Worm (Caenorhabditis elegans): ENCODE results near the gene sdz-21.
A peak's percentile ranks its signal among the peaks of the same experiment; 100 is the strongest.

sdz-21 gene

DNA sequence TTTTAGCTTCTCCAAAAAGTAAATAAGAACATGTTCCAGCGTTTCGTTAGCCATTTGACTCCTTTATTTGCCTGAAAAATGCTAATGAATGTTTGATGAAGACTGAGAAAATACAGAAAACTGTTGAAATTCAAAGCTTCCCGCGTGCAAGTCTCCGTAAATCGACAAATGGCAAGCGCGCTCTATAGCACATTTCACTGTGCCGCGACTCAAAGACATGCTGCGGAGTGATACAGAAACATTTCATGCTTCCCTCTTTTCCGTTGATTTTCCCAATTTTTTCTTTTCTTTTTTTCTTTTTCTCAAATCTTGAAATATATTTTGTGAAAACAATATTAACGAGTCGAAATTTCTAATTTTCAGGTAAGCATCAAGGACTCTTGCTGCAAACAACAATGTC, 22.1 kb upstream of the sdz-21 start, which contains the start of the genes ska-3 and rps-12 (continued):
- peak; percentile 86 for TF ChIP-seq atf-7 (tag; optimal IDR thresholded peaks at IDR 0.05)
- TF ChIP-seq hrde-1 (tag; optimal IDR thresholded peaks at IDR 0.05; ENCODE audit: borderline replicate concordance), result peak; percentile 57
- peak; percentile 95 for TF ChIP-seq hmg-1.2 (GFP tag; IDR thresholded peaks at IDR 0.05)
- peak; percentile 85 for TF ChIP-seq somi-1 (GFP tag; optimal IDR thresholded peaks at IDR 0.05)
- TF ChIP-seq Y56A3A.18 (GFP tag; IDR thresholded peaks at IDR 0.05), result peak; percentile 51; the same call in 1 of the 2 replicates
- no peak for TF ChIP-seq egl-44 (GFP tag; IDR thresholded peaks at IDR 0.05)
- peak; percentile 95 for TF ChIP-seq madf-6 (GFP tag; IDR thresholded peaks at IDR 0.05)
- TF ChIP-seq let-526 (GFP tag; IDR thresholded peaks at IDR 0.05), result peak; percentile 96
- TF ChIP-seq madf-8 (GFP tag; conservative IDR thresholded peaks at IDR 0.05), result peak; percentile 77
- no peak for TF ChIP-seq bed-2 (GFP tag; IDR thresholded peaks at IDR 0.05)
- TF ChIP-seq nfyb-1 (GFP tag; IDR thresholded peaks at IDR 0.05), result peak; percentile 96
- peak; percentile 96 for TF ChIP-seq madf-3 (GFP tag; IDR thresholded peaks at IDR 0.05)
- TF ChIP-seq nfya-1 (tag; optimal IDR thresholded peaks at IDR 0.05; ENCODE audit: borderline replicate concordance, insufficient read depth), result no peak
- TF ChIP-seq pbrm-1 (GFP tag; IDR thresholded peaks at IDR 0.05), result peak; percentile 96
- TF ChIP-seq pha-4 (tag; optimal IDR thresholded peaks at IDR 0.05), result peak; percentile 99
- TF ChIP-seq hlh-12 (tag; optimal IDR thresholded peaks at IDR 0.05), result no peak
- TF ChIP-seq T07F8.4 (tag; optimal IDR thresholded peaks at IDR 0.05), result no peak
- TF ChIP-seq F55B11.4 (tag; optimal IDR thresholded peaks at IDR 0.05; ENCODE audit: borderline replicate concordance, insufficient read depth), result no peak
- peak; percentile 47 for TF ChIP-seq ztf-22 (GFP tag; optimal IDR thresholded peaks at IDR 0.05)
- TF ChIP-seq ets-4 (GFP tag; optimal IDR thresholded peaks at IDR 0.05), result no peak
- TF ChIP-seq repo-1 (tag; optimal IDR thresholded peaks at IDR 0.05), result peak; percentile 90
- peak; percentile 82 for TF ChIP-seq lsl-1 (GFP tag; optimal IDR thresholded peaks at IDR 0.05)
- peak; percentile 73 for TF ChIP-seq xnd-1 (tag; optimal IDR thresholded peaks at IDR 0.05)
- no peak for TF ChIP-seq aptf-3 (GFP tag; IDR thresholded peaks at IDR 0.05)
- peak; percentile 42; the same call in 1 of the 2 replicates for TF ChIP-seq egrh-3 (GFP tag; IDR thresholded peaks at IDR 0.05)
- no peak for TF ChIP-seq sea-2 (GFP tag; IDR thresholded peaks at IDR 0.05)
- TF ChIP-seq F39B2.1 (GFP tag; IDR thresholded peaks at IDR 0.05), result 0 out of 2 replicates have a peak, but pooled peaks have one; percentile 55
- peak; percentile 92 for TF ChIP-seq C06A6.2 (GFP tag; conservative IDR thresholded peaks at IDR 0.05)
- TF ChIP-seq ceh-91 (GFP tag; IDR thresholded peaks at IDR 0.05), result peak; percentile 87
- TF ChIP-seq akir-1 (GFP tag; optimal IDR thresholded peaks at IDR 0.05), result no peak
- no peak for TF ChIP-seq nhr-120 (GFP tag; IDR thresholded peaks at IDR 0.05)
- TF ChIP-seq athp-1 (tag; optimal IDR thresholded peaks at IDR 0.05), result peak; percentile 93
- TF ChIP-seq madf-10 (tag; optimal IDR thresholded peaks at IDR 0.05), result peak; percentile 88
- TF ChIP-seq mxl-1 (tag; optimal IDR thresholded peaks at IDR 0.05), result no peak
- peak; percentile 83 for TF ChIP-seq cebp-1 (GFP tag; IDR thresholded peaks at IDR 0.05)
- TF ChIP-seq cebp-1 (tag; optimal IDR thresholded peaks at IDR 0.05), result peak; percentile 94
- peak; percentile 94 for TF ChIP-seq ceh-27 (GFP tag; optimal IDR thresholded peaks at IDR 0.05)
- peak; percentile 95 for TF ChIP-seq lir-1 (GFP tag; conservative IDR thresholded peaks at IDR 0.05)
- no peak for TF ChIP-seq rec-8 (tag; optimal IDR thresholded peaks at IDR 0.05)
- peak; percentile 99 for TF ChIP-seq attf-5 (GFP tag; optimal IDR thresholded peaks at IDR 0.05)
- TF ChIP-seq hmg-20 (GFP tag; IDR thresholded peaks at IDR 0.05), result peak; percentile 82
- TF ChIP-seq Y79H2A.3 (GFP tag; conservative IDR thresholded peaks at IDR 0.05), result peak; percentile 69
- peak; percentile 83 for TF ChIP-seq Y95B8A.8 (GFP tag; IDR thresholded peaks at IDR 0.05)
- TF ChIP-seq B0261.1 (tag; optimal IDR thresholded peaks at IDR 0.05), result peak; percentile 16
- peak; percentile 82 for TF ChIP-seq attf-3 (GFP tag; conservative IDR thresholded peaks at IDR 0.05)
- TF ChIP-seq dox-1 (GFP tag; IDR thresholded peaks at IDR 0.05), result peak; percentile 97
- TF ChIP-seq Y53F4B.3 (GFP tag; IDR thresholded peaks at IDR 0.05), result 0 out of 2 replicates have a peak, but pooled peaks have one; percentile 23
- no peak for TF ChIP-seq F57C9.4 (tag; optimal IDR thresholded peaks at IDR 0.05)
- TF ChIP-seq sptf-2 (GFP tag; optimal IDR thresholded peaks at IDR 0.05), result no peak
